Fruit fly (Drosophila melanogaster) whole organism, embryonic: ENCODE measurements around the gene Pka-C1.
A peak's percentile ranks its signal among the peaks of the same experiment; 100 is the strongest.

Experiments
- Awh ChIP-seq: fragments of 200-800 bp; sonication (Bioruptor generic); IDR thresholded peaks from 2 replicates; pipeline ENCODE4, ENCODE4 v1.3.6; 2022; ENCODE audit warnings: missing biosample characterization, missing genetic modification characterization
- B-H1 ChIP-seq: fragments of 200-800 bp; sonication (Bioruptor generic); IDR thresholded peaks from 3 replicates; pipeline ENCODE4 v1.3.6; 2022; ENCODE audit warnings: missing biosample characterization, missing genetic modification characterization
- Blimp-1 ChIP-seq: fragments of 200-800 bp; sonication (Bioruptor generic); optimal IDR thresholded peaks from 3 replicates; lab custom pipeline; 2018; ENCODE audit warnings: missing biosample characterization, missing genetic modification characterization, mild to moderate bottlenecking, moderate library complexity, missing genetic modification reagents
- C15 ChIP-seq: fragments of 200-800 bp; sonication (Bioruptor generic); IDR thresholded peaks from 3 replicates; pipeline ENCODE4 v1.3.6; 2022; ENCODE audit warnings: missing biosample characterization, missing genetic modification characterization
- CG11085 ChIP-seq: fragments of 200-800 bp; sonication (Bioruptor generic); IDR thresholded peaks from 2 replicates; pipeline ENCODE4 v1.3.6; 2022; ENCODE audit warnings: missing biosample characterization, missing genetic modification characterization
- CG11456 ChIP-seq: fragments of 200-800 bp; sonication (Bioruptor generic); IDR thresholded peaks from 3 replicates; pipeline ENCODE4 v1.3.6; 2022; ENCODE audit warnings: missing biosample characterization, missing genetic modification characterization
- CG14667 ChIP-seq: fragments of 200-800 bp; sonication (Bioruptor generic); IDR thresholded peaks from 2 replicates; pipeline ENCODE4 v1.3.6; 2022; ENCODE audit warnings: missing biosample characterization, missing genetic modification characterization
- CG15011 ChIP-seq: fragments of 200-800 bp; sonication (Bioruptor generic); optimal IDR thresholded peaks from 3 replicates; lab custom pipeline; 2018; ENCODE audit warnings: missing biosample characterization, mild to moderate bottlenecking, missing genetic modification characterization
- CG15073 ChIP-seq: fragments of 200-800 bp; sonication (Bioruptor generic); optimal IDR thresholded peaks from 2 replicates; lab custom pipeline; 2016; ENCODE audit warnings: missing biosample characterization, missing genetic modification characterization
- CG16779 ChIP-seq: fragments of 200-800 bp; sonication (Bioruptor generic); IDR thresholded peaks from 2 replicates; pipeline ENCODE4 v1.3.6; 2022; ENCODE audit warnings: missing biosample characterization, missing genetic modification characterization
- CG16813 ChIP-seq: fragments of 200-800 bp; sonication (Bioruptor generic); IDR thresholded peaks from 3 replicates; pipeline ENCODE4 v1.3.6; 2022; ENCODE audit warnings: missing biosample characterization, missing genetic modification characterization; ENCODE audit not compliant: partially characterized antibody
- CG17385 ChIP-seq: fragments of 200-800 bp; sonication (Bioruptor generic); optimal IDR thresholded peaks from 3 replicates; lab custom pipeline; 2018; ENCODE audit warnings: missing biosample characterization, mild to moderate bottlenecking, missing genetic modification characterization
- CG17568 ChIP-seq: fragments of 200-800 bp; sonication (Bioruptor generic); optimal IDR thresholded peaks from 2 replicates; lab custom pipeline; 2018; ENCODE audit warnings: missing biosample characterization, mild to moderate bottlenecking, missing genetic modification characterization, moderate library complexity
- CG17912 ChIP-seq: fragments of 200-800 bp; sonication (Bioruptor generic); optimal IDR thresholded peaks from 2 replicates; lab custom pipeline; 2018; ENCODE audit warnings: missing biosample characterization, mild to moderate bottlenecking, missing genetic modification characterization
- CG2889 ChIP-seq: fragments of 200-800 bp; sonication (Bioruptor generic); IDR thresholded peaks from 3 replicates; pipeline ENCODE4 v1.3.6; 2022; ENCODE audit warnings: missing biosample characterization, missing genetic modification characterization
- CG3065 ChIP-seq: fragments of 200-800 bp; sonication (Bioruptor generic); optimal IDR thresholded peaks from 2 replicates; lab custom pipeline; 2016; ENCODE audit warnings: missing biosample characterization, missing genetic modification characterization
- CG31365 ChIP-seq: fragments of 200-800 bp; sonication (Bioruptor generic); optimal IDR thresholded peaks from 2 replicates; lab custom pipeline; 2018; ENCODE audit warnings: missing biosample characterization, mild to moderate bottlenecking, missing genetic modification characterization
- CG31388 ChIP-seq: fragments of 200-800 bp; sonication (Bioruptor generic); optimal IDR thresholded peaks from 2 replicates; lab custom pipeline; 2016; ENCODE audit warnings: missing biosample characterization, missing genetic modification characterization
- CG4282 ChIP-seq: fragments of 200-800 bp; sonication (Bioruptor generic); optimal IDR thresholded peaks from 2 replicates; lab custom pipeline; 2016; ENCODE audit warnings: missing biosample characterization, missing genetic modification characterization
- CG4730 ChIP-seq: fragments of 200-800 bp; sonication (Bioruptor generic); IDR thresholded peaks from 2 replicates; pipeline ENCODE4 v1.3.6; 2022; ENCODE audit warnings: missing biosample characterization, missing genetic modification characterization
- CG6654 ChIP-seq: fragments of 200-800 bp; sonication (Bioruptor generic); optimal IDR thresholded peaks from 2 replicates; lab custom pipeline; 2017; ENCODE audit warnings: missing biosample characterization, mild to moderate bottlenecking, missing genetic modification characterization
- CG6689 ChIP-seq: fragments of 200-800 bp; sonication (Bioruptor generic); IDR thresholded peaks from 2 replicates; pipeline ENCODE4 v1.3.6; 2022; ENCODE audit warnings: missing biosample characterization, missing genetic modification characterization
- CG6791 ChIP-seq: fragments of 200-800 bp; sonication (Bioruptor generic); IDR thresholded peaks from 3 replicates; pipeline ENCODE4 v1.3.6; 2022; ENCODE audit warnings: missing biosample characterization, missing genetic modification characterization; ENCODE audit not compliant: partially characterized antibody
- CG9437 ChIP-seq: fragments of 200-800 bp; sonication (Bioruptor generic); optimal IDR thresholded peaks from 2 replicates; lab custom pipeline; 2018; ENCODE audit warnings: missing biosample characterization, mild to moderate bottlenecking, missing genetic modification characterization
- CG9817 ChIP-seq: fragments of 200-800 bp; sonication (Bioruptor generic); optimal IDR thresholded peaks from 2 replicates; lab custom pipeline; 2018; ENCODE audit warnings: missing biosample characterization, mild to moderate bottlenecking, missing genetic modification characterization, moderate library complexity
- Camta ChIP-seq: fragments of 200-800 bp; sonication (Bioruptor generic); optimal IDR thresholded peaks from 2 replicates; lab custom pipeline; 2016; ENCODE audit warnings: missing biosample characterization, missing genetic modification characterization
- E2f2 ChIP-seq: fragments of 200-800 bp; sonication (Bioruptor generic); IDR thresholded peaks from 2 replicates; pipeline ENCODE4 v1.3.6; 2022; ENCODE audit warnings: missing biosample characterization, missing genetic modification characterization
- Ravus ChIP-seq: fragments of 200-800 bp; sonication (Bioruptor generic); IDR thresholded peaks from 2 replicates; pipeline ENCODE4 v1.3.6; 2022; ENCODE audit warnings: missing biosample characterization, missing genetic modification characterization
- Sox100B ChIP-seq: fragments of 200-800 bp; sonication (Bioruptor generic); optimal IDR thresholded peaks from 3 replicates; lab custom pipeline; 2018; ENCODE audit warnings: missing biosample characterization, mild to moderate bottlenecking, missing genetic modification characterization
- Spps ChIP-seq: fragments of 200-800 bp; sonication (Bioruptor generic); optimal IDR thresholded peaks from 2 replicates; lab custom pipeline; 2018; ENCODE audit warnings: missing biosample characterization, mild to moderate bottlenecking, missing genetic modification characterization
- Stat92E ChIP-seq, 3 experiments: fragments of >200 bp in 2 of 3; fragments of 200-800 bp in 1 of 3; sonication (Bioruptor generic) in 1 of 3; optimal IDR thresholded peaks; 2 replicates each; lab custom pipeline; 2017 to 2019; ENCODE audit warnings: missing biosample characterization in 3 of 3, missing genetic modification characterization in 3 of 3, mild to moderate bottlenecking in 1 of 3, moderate library complexity in 1 of 3
- ap ChIP-seq: fragments of 200-800 bp; sonication (Bioruptor generic); IDR thresholded peaks from 2 replicates; pipeline ENCODE4 v1.3.6; 2022; ENCODE audit warnings: missing biosample characterization, missing genetic modification characterization
- ase ChIP-seq: fragments of 200-800 bp; sonication (Bioruptor generic); IDR thresholded peaks from 3 replicates; pipeline ENCODE4 v1.3.6; 2022; ENCODE audit warnings: missing biosample characterization, missing genetic modification characterization
- bsh ChIP-seq, 2 experiments: fragments of 200-800 bp; sonication (Bioruptor generic); optimal IDR thresholded peaks; 2 replicates each; lab custom pipeline; 2017 to 2018; ENCODE audit warnings: mild to moderate bottlenecking in 2 of 2, missing biosample characterization in 2 of 2, missing genetic modification characterization in 2 of 2, moderate library complexity in 1 of 2
- btn ChIP-seq: fragments of 200-800 bp; sonication (Bioruptor generic); optimal IDR thresholded peaks from 2 replicates; lab custom pipeline; 2016; ENCODE audit warnings: missing biosample characterization, missing genetic modification characterization
- eve ChIP-seq, 2 experiments: fragments of >200 bp; optimal IDR thresholded peaks; 2 replicates each; lab custom pipeline; 2017; ENCODE audit warnings: missing biosample characterization in 2 of 2, missing genetic modification characterization in 2 of 2
- fd102C ChIP-seq: fragments of 200-800 bp; sonication (Bioruptor generic); optimal IDR thresholded peaks from 2 replicates; lab custom pipeline; 2018; ENCODE audit warnings: missing biosample characterization, mild to moderate bottlenecking, missing genetic modification characterization, moderate library complexity
- gem ChIP-seq: fragments of 200-800 bp; sonication (Bioruptor generic); optimal IDR thresholded peaks from 2 replicates; lab custom pipeline; 2019; ENCODE audit warnings: missing biosample characterization, mild to moderate bottlenecking, missing genetic modification characterization, moderate library complexity
- gfzf ChIP-seq: fragments of 200-800 bp; sonication (Bioruptor generic); optimal IDR thresholded peaks from 2 replicates; lab custom pipeline; 2016; ENCODE audit warnings: missing biosample characterization, mild to moderate bottlenecking, missing genetic modification characterization, moderate library complexity
- ind ChIP-seq: fragments of 200-800 bp; sonication (Bioruptor generic); optimal IDR thresholded peaks from 3 replicates; lab custom pipeline; 2016; ENCODE audit warnings: missing biosample characterization, missing genetic modification characterization
- mld ChIP-seq: fragments of 200-800 bp; sonication (Bioruptor generic); IDR thresholded peaks from 3 replicates; pipeline ENCODE4 v1.3.6; 2022; ENCODE audit warnings: missing biosample characterization, missing genetic modification characterization; ENCODE audit not compliant: partially characterized antibody
- pros ChIP-seq: fragments of 200-800 bp; sonication (Bioruptor generic); optimal IDR thresholded peaks from 3 replicates; lab custom pipeline; 2019; ENCODE audit warnings: missing biosample characterization, mild to moderate bottlenecking, missing genetic modification characterization, moderate library complexity
- pum ChIP-seq: fragments of 200-800 bp; sonication (Bioruptor generic); optimal IDR thresholded peaks from 2 replicates; lab custom pipeline; 2016; ENCODE audit warnings: missing biosample characterization, missing genetic modification characterization
- scrt ChIP-seq: fragments of 200-800 bp; sonication (Bioruptor generic); optimal IDR thresholded peaks from 2 replicates; lab custom pipeline; 2018; ENCODE audit warnings: missing biosample characterization, mild to moderate bottlenecking, missing genetic modification characterization, moderate library complexity
- sisA ChIP-seq: fragments of 200-800 bp; sonication (Bioruptor generic); IDR thresholded peaks from 2 replicates; pipeline ENCODE4 v1.3.6; 2022; ENCODE audit warnings: missing biosample characterization, missing genetic modification characterization
- slou ChIP-seq: fragments of 200-800 bp; sonication (Bioruptor generic); optimal IDR thresholded peaks from 3 replicates; lab custom pipeline; 2016; ENCODE audit warnings: missing biosample characterization, missing genetic modification characterization
- tap ChIP-seq: fragments of 200-800 bp; optimal IDR thresholded peaks from 3 replicates; lab custom pipeline; 2019; ENCODE audit warnings: missing biosample characterization, mild to moderate bottlenecking, missing genetic modification characterization, moderate library complexity
- tio ChIP-seq: fragments of 200-800 bp; sonication (Bioruptor generic); optimal IDR thresholded peaks from 2 replicates; lab custom pipeline; 2017; ENCODE audit warnings: missing biosample characterization, missing genetic modification characterization, inconsistent platforms
- vvl ChIP-seq: fragments of 200-800 bp; sonication (Bioruptor generic); IDR thresholded peaks from 2 replicates; pipeline ENCODE4 v1.3.6; 2022; ENCODE audit warnings: missing biosample characterization, missing genetic modification characterization
- wdn ChIP-seq: fragments of 200-800 bp; sonication (Bioruptor generic); IDR thresholded peaks from 2 replicates; pipeline ENCODE4 v1.3.6; 2022; ENCODE audit warnings: missing biosample characterization, missing genetic modification characterization
- zf30C ChIP-seq: fragments of 200-800 bp; sonication (Bioruptor generic); optimal IDR thresholded peaks from 3 replicates; lab custom pipeline; 2018; ENCODE audit warnings: missing biosample characterization, mild to moderate bottlenecking, missing genetic modification characterization

The Pka-C1 gene

DNA sequence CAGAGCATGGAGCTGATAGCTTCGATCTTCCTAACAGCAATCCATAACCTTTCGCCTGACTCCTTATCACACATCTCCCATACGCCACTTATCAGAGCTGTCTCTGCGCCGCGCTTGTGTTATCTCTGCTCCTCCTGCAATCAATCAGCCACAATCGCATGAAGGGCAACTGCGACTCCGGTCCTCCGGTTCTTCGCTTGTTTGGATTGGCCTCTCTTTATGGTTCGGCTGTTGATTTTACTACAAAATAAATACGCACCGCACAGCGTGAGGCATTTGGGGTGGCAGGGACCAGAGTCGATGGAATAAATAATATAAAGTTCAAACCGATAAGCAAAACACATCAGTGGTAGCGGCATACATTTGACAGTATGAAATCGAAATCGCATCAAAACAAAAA is 66.0 kb downstream of the Pka-C1 start (continued):
- TF ChIP-seq ind (GFP tag; lab: Kevin White, UChicago) (no peak), CG6689 (GFP tag; lab: Robert Waterston, UW) (peak; percentile 59), CG4282 (GFP tag; lab: Kevin White, UChicago) (no peak), CG17385 (GFP tag; lab: Kevin White, UChicago) (no peak), gfzf (GFP tag; lab: Kevin White, UChicago) (no peak), CG15011 (peak; percentile 65), Blimp-1 (peak; percentile 67), tap (tag; lab: Kevin White, UChicago) (peak; percentile 49), CG17568 (peak; percentile 54), CG6791 (GFP tag; lab: Robert Waterston, UW) (no peak), ase (GFP tag; lab: Robert Waterston, UW) (no peak), zf30C (GFP tag; lab: Kevin White, UChicago) (no peak), slou (no peak), tio (GFP tag; lab: Kevin White, UChicago) (peak; percentile 63), scrt (peak; percentile 19), bsh (GFP tag; optimal IDR thresholded peaks at IDR 0.05; lab: Kevin White, UChicago) (peak in 1 of 2 experiments; percentile 54), CG31365 (tag; lab: Kevin White, UChicago) (peak; percentile 27), B-H1 (GFP tag; lab: Robert Waterston, UW) (no peak; the same call in 2 of the 3 replicates), CG9437 (GFP tag; lab: Kevin White, UChicago) (no peak), C15 (no peak), Spps (peak; percentile 63), CG14667 (GFP tag; lab: Robert Waterston, UW) (peak; percentile 26; the same call in 1 of the 2 replicates), eve (GFP tag; optimal IDR thresholded peaks at IDR 0.05; lab: Kevin White, UChicago) (no peak), Stat92E (GFP tag; optimal IDR thresholded peaks at IDR 0.05; lab: Kevin White, UChicago) (no peak), Ravus (no peak), CG31388 (GFP tag; lab: Kevin White, UChicago) (peak; percentile 2), pros (GFP tag; lab: Kevin White, UChicago) (peak; percentile 24), CG6654 (no peak), CG17912 (GFP tag; lab: Kevin White, UChicago) (no peak), CG15073 (GFP tag; lab: Kevin White, UChicago) (no peak), CG16779 (GFP tag; lab: Robert Waterston, UW) (no peak), Sox100B (GFP tag; lab: Kevin White, UChicago) (peak; percentile 57), Camta (peak; percentile 63), vvl (peak; percentile 60; the same call in 1 of the 2 replicates), fd102C (peak; percentile 81), wdn (GFP tag; lab: Robert Waterston, UW) (no peak), pum (GFP tag; lab: Kevin White, UChicago) (peak; percentile 26), Awh (GFP tag; lab: Robert Waterston, UW) (peak; percentile 84), E2f2 (GFP tag; lab: Robert Waterston, UW) (peak; percentile 14), CG11085 (GFP tag; lab: Robert Waterston, UW) (peak; percentile 33; the same call in 1 of the 2 replicates), CG2889 (GFP tag; lab: Robert Waterston, UW) (no peak), CG4730 (peak; percentile 45; the same call in 1 of the 2 replicates), btn (peak; percentile 71), CG11456 (0 out of 3 replicates have a peak, but pooled peaks have one; percentile 47), mld (GFP tag; lab: Robert Waterston, UW) (no peak), CG3065 (peak; percentile 14), gem (peak; percentile 67), CG9817 (tag; lab: Kevin White, UChicago) (no peak), ap (peak; percentile 51; the same call in 1 of the 2 replicates), CG16813 (GFP tag; lab: Robert Waterston, UW) (no peak), sisA (GFP tag; lab: Robert Waterston, UW) (no peak)
